Fruit fly (Drosophila melanogaster) whole organism, embryonic: Measurements from ENCODE around the gene CG12768.

Source experiments
- CG10543 ChIP-seq: fragments of 200-800 bp; sonication (Bioruptor generic); optimal IDR thresholded peaks from 3 replicates; lab custom pipeline; 2017; ENCODE audit warnings: missing biosample characterization, mild to moderate bottlenecking, missing genetic modification characterization, moderate library complexity
- CG11560 ChIP-seq: fragments of 200-800 bp; sonication (Bioruptor generic); IDR thresholded peaks from 3 replicates; pipeline ENCODE4 v1.3.6; 2022; ENCODE audit warnings: missing biosample characterization, missing genetic modification characterization
- CG11723 ChIP-seq: fragments of 200-800 bp; sonication (Bioruptor generic); optimal IDR thresholded peaks from 2 replicates; lab custom pipeline; 2017; ENCODE audit warnings: missing biosample characterization, mild to moderate bottlenecking, missing genetic modification characterization
- CG16815 ChIP-seq: fragments of 200-800 bp; sonication (Bioruptor generic); optimal IDR thresholded peaks from 3 replicates; lab custom pipeline; 2017; ENCODE audit warnings: missing biosample characterization, mild to moderate bottlenecking, missing genetic modification characterization
- CG17186 ChIP-seq: fragments of 200-800 bp; sonication (Bioruptor generic); optimal IDR thresholded peaks from 3 replicates; lab custom pipeline; 2017; ENCODE audit warnings: missing biosample characterization, missing genetic modification reagents, missing genetic modification characterization
- CG18599 ChIP-seq: fragments of 200-800 bp; sonication (Bioruptor generic); optimal IDR thresholded peaks from 3 replicates; lab custom pipeline; 2017; ENCODE audit warnings: missing biosample characterization, missing genetic modification characterization, mild to moderate bottlenecking, moderate library complexity, missing genetic modification reagents
- CG18619 ChIP-seq: fragments of 200-800 bp; sonication (Bioruptor generic); optimal IDR thresholded peaks from 3 replicates; lab custom pipeline; 2017; ENCODE audit warnings: missing biosample characterization, mild to moderate bottlenecking, missing genetic modification characterization
- CG2875 ChIP-seq: fragments of 200-800 bp; sonication (Bioruptor generic); optimal IDR thresholded peaks from 2 replicates; lab custom pipeline; 2017; ENCODE audit warnings: missing biosample characterization, mild to moderate bottlenecking, missing genetic modification characterization, missing genetic modification reagents
- CG31365 ChIP-seq: fragments of 200-800 bp; sonication (Bioruptor generic); optimal IDR thresholded peaks from 2 replicates; lab custom pipeline; 2018; ENCODE audit warnings: missing biosample characterization, mild to moderate bottlenecking, missing genetic modification characterization
- CG43689 ChIP-seq: fragments of 200-800 bp; sonication (Bioruptor generic); IDR thresholded peaks from 2 replicates; pipeline ENCODE4 v1.3.6; 2022; ENCODE audit warnings: missing biosample characterization, missing genetic modification characterization
- CG6791 ChIP-seq: fragments of 200-800 bp; sonication (Bioruptor generic); IDR thresholded peaks from 3 replicates; pipeline ENCODE4 v1.3.6; 2022; ENCODE audit warnings: missing biosample characterization, missing genetic modification characterization; ENCODE audit not compliant: partially characterized antibody
- CG8765 ChIP-seq: fragments of 200-800 bp; sonication (Bioruptor generic); IDR thresholded peaks from 2 replicates; pipeline ENCODE4 v1.3.6; 2022; ENCODE audit warnings: missing biosample characterization, missing genetic modification characterization
- CHES-1-like ChIP-seq: fragments of 200-800 bp; sonication (Bioruptor generic); optimal IDR thresholded peaks from 2 replicates; lab custom pipeline; 2016; ENCODE audit warnings: missing biosample characterization, missing genetic modification characterization
- CkIIα-i1 ChIP-seq: fragments of 200-800 bp; sonication (Bioruptor generic); IDR thresholded peaks from 2 replicates; pipeline ENCODE4 v1.3.6; 2022; ENCODE audit warnings: missing biosample characterization, missing genetic modification characterization
- Eip74EF ChIP-seq, 2 experiments: fragments of 200-800 bp in 1 of 2; fragments of >200 bp in 1 of 2; sonication (Bioruptor generic) in 1 of 2; optimal IDR thresholded peaks; 2 replicates each; lab custom pipeline; 2017 to 2019; ENCODE audit warnings: missing biosample characterization in 2 of 2, missing genetic modification characterization in 2 of 2, mild to moderate bottlenecking in 1 of 2, moderate library complexity in 1 of 2
- Ets97D ChIP-seq: fragments of 200-800 bp; sonication (Bioruptor generic); optimal IDR thresholded peaks from 3 replicates; lab custom pipeline; 2016; ENCODE audit warnings: missing biosample characterization, missing genetic modification characterization
- HLHmδ ChIP-seq: fragments of 200-800 bp; sonication (Bioruptor generic); optimal IDR thresholded peaks from 2 replicates; lab custom pipeline; 2018; ENCODE audit warnings: missing biosample characterization, mild to moderate bottlenecking, missing genetic modification characterization, moderate library complexity
- MTF-1 ChIP-seq: fragments of 200-800 bp; sonication (Bioruptor generic); optimal IDR thresholded peaks from 2 replicates; lab custom pipeline; 2018; ENCODE audit warnings: missing biosample characterization, mild to moderate bottlenecking, missing genetic modification characterization, borderline replicate concordance
- PHDP ChIP-seq: fragments of 200-800 bp; sonication (Bioruptor generic); optimal IDR thresholded peaks from 3 replicates; lab custom pipeline; 2018; ENCODE audit warnings: missing biosample characterization, mild to moderate bottlenecking, missing genetic modification characterization, moderate library complexity
- Trl ChIP-seq, 3 experiments: fragments of >200 bp in 2 of 3; fragments of 200-800 bp in 1 of 3; sonication (Bioruptor generic) in 1 of 3; optimal IDR thresholded peaks; 2 replicates in 1 of 3; 3 replicates in 2 of 3; lab custom pipeline; 2016 to 2017; ENCODE audit warnings: missing biosample characterization in 1 of 3, missing genetic modification characterization in 1 of 3
- al ChIP-seq: fragments of 200-800 bp; sonication (Bioruptor generic); IDR thresholded peaks from 2 replicates; pipeline ENCODE4 v1.3.6; 2022; ENCODE audit warnings: missing biosample characterization, missing genetic modification characterization
- bab2 ChIP-seq: fragments of 200-800 bp; sonication (Bioruptor generic); optimal IDR thresholded peaks from 2 replicates; lab custom pipeline; 2016; ENCODE audit warnings: missing biosample characterization, missing genetic modification characterization
- corto ChIP-seq: fragments of 200-800 bp; sonication (Bioruptor generic); optimal IDR thresholded peaks from 2 replicates; lab custom pipeline; 2016; ENCODE audit warnings: missing biosample characterization, mild to moderate bottlenecking, missing genetic modification characterization, moderate library complexity
- crc ChIP-seq: fragments of 200-800 bp; sonication (Bioruptor generic); optimal IDR thresholded peaks from 2 replicates; lab custom pipeline; 2016; ENCODE audit warnings: missing biosample characterization, missing genetic modification characterization
- crp ChIP-seq, 2 experiments: fragments of 200-800 bp; sonication (Bioruptor generic); optimal IDR thresholded peaks; 2 replicates in 1 of 2; 3 replicates in 1 of 2; lab custom pipeline; 2017; ENCODE audit warnings: missing biosample characterization in 2 of 2, missing genetic modification characterization in 2 of 2, mild to moderate bottlenecking in 1 of 2, moderate library complexity in 1 of 2
- exex ChIP-seq: fragments of 200-800 bp; sonication (Bioruptor generic); optimal IDR thresholded peaks from 4 replicates; lab custom pipeline; 2018; ENCODE audit warnings: missing biosample characterization, mild to moderate bottlenecking, missing genetic modification characterization, moderate library complexity
- eyg ChIP-seq: fragments of 200-800 bp; sonication (Bioruptor generic); optimal IDR thresholded peaks from 3 replicates; lab custom pipeline; 2016; ENCODE audit warnings: missing biosample characterization, missing genetic modification characterization
- fu2 ChIP-seq: fragments of 200-800 bp; sonication (Bioruptor generic); optimal IDR thresholded peaks from 2 replicates; lab custom pipeline; 2016; ENCODE audit warnings: missing biosample characterization, missing genetic modification characterization
- gem ChIP-seq: fragments of 200-800 bp; sonication (Bioruptor generic); optimal IDR thresholded peaks from 2 replicates; lab custom pipeline; 2019; ENCODE audit warnings: missing biosample characterization, mild to moderate bottlenecking, missing genetic modification characterization, moderate library complexity
- gt ChIP-seq: fragments of 200-800 bp; sonication (Bioruptor generic); IDR thresholded peaks from 2 replicates; pipeline ENCODE4 v1.3.6; 2022; ENCODE audit warnings: missing biosample characterization, missing genetic modification characterization
- h ChIP-seq: fragments of >200 bp; optimal IDR thresholded peaks from 2 replicates; lab custom pipeline; 2017
- ind ChIP-seq: fragments of 200-800 bp; sonication (Bioruptor generic); optimal IDR thresholded peaks from 3 replicates; lab custom pipeline; 2016; ENCODE audit warnings: missing biosample characterization, missing genetic modification characterization
- ken ChIP-seq: fragments of 200-800 bp; sonication (Bioruptor generic); IDR thresholded peaks from 3 replicates; pipeline ENCODE4 v1.3.6; 2022; ENCODE audit warnings: missing biosample characterization, missing genetic modification characterization
- maf-S ChIP-seq: fragments of 200-800 bp; sonication (Bioruptor generic); optimal IDR thresholded peaks from 2 replicates; lab custom pipeline; 2016; ENCODE audit warnings: missing biosample characterization, missing genetic modification characterization
- mld ChIP-seq: fragments of 200-800 bp; sonication (Bioruptor generic); IDR thresholded peaks from 3 replicates; pipeline ENCODE4 v1.3.6; 2022; ENCODE audit warnings: missing biosample characterization, missing genetic modification characterization; ENCODE audit not compliant: partially characterized antibody
- otp ChIP-seq: fragments of 200-800 bp; sonication (Bioruptor generic); IDR thresholded peaks from 3 replicates; pipeline ENCODE4, ENCODE4 v1.3.6; 2022; ENCODE audit warnings: missing biosample characterization, missing genetic modification characterization
- pb ChIP-seq: fragments of 200-800 bp; sonication (Bioruptor generic); optimal IDR thresholded peaks from 3 replicates; lab custom pipeline; 2016; ENCODE audit warnings: missing biosample characterization, missing genetic modification characterization
- phol ChIP-seq: fragments of 200-800 bp; sonication (Bioruptor generic); optimal IDR thresholded peaks from 3 replicates; lab custom pipeline; 2018; ENCODE audit warnings: missing biosample characterization, mild to moderate bottlenecking, missing genetic modification characterization, moderate library complexity
- pita ChIP-seq: fragments of 200-800 bp; sonication (Bioruptor generic); optimal IDR thresholded peaks from 2 replicates; lab custom pipeline; 2017; ENCODE audit warnings: missing biosample characterization, mild to moderate bottlenecking, missing genetic modification characterization
- ranshi ChIP-seq: fragments of 200-800 bp; sonication (Bioruptor generic); IDR thresholded peaks from 2 replicates; pipeline ENCODE4 v1.3.6; 2022; ENCODE audit warnings: missing biosample characterization, missing genetic modification characterization
- schlank ChIP-seq: fragments of 200-800 bp; sonication (Bioruptor generic); optimal IDR thresholded peaks from 2 replicates; lab custom pipeline; 2018; ENCODE audit warnings: missing biosample characterization, mild to moderate bottlenecking, missing genetic modification characterization
- sens ChIP-seq: fragments of 200-800 bp; sonication (Bioruptor generic); peaks from one replicate; lab custom pipeline; 2016; ENCODE audit warnings: missing biosample characterization, missing genetic modification characterization
- sens-2 ChIP-seq: fragments of 200-800 bp; sonication (Bioruptor generic); IDR thresholded peaks from 2 replicates; pipeline ENCODE4 v1.3.6; 2022; ENCODE audit warnings: missing biosample characterization, missing genetic modification characterization
- sisA ChIP-seq: fragments of 200-800 bp; sonication (Bioruptor generic); IDR thresholded peaks from 2 replicates; pipeline ENCODE4 v1.3.6; 2022; ENCODE audit warnings: missing biosample characterization, missing genetic modification characterization
- sob ChIP-seq: fragments of 200-800 bp; sonication (Bioruptor generic); IDR thresholded peaks from 2 replicates; pipeline ENCODE4 v1.3.6; 2022; ENCODE audit warnings: missing biosample characterization, missing genetic modification characterization
- stwl ChIP-seq: fragments of 200-800 bp; sonication (Bioruptor generic); optimal IDR thresholded peaks from 3 replicates; lab custom pipeline; 2018; ENCODE audit warnings: missing biosample characterization, mild to moderate bottlenecking, missing genetic modification characterization, moderate library complexity
- unc-4 ChIP-seq: fragments of 200-800 bp; sonication (Bioruptor generic); IDR thresholded peaks from 2 replicates; pipeline ENCODE4 v1.3.6; 2022; ENCODE audit warnings: missing biosample characterization, missing genetic modification characterization; ENCODE audit not compliant: partially characterized antibody
- z ChIP-seq: fragments of 200-800 bp; sonication (Bioruptor generic); IDR thresholded peaks from 3 replicates; pipeline ENCODE4 v1.3.6; 2022; ENCODE audit warnings: missing biosample characterization, missing genetic modification characterization
- zfh2 ChIP-seq: fragments of 200-800 bp; sonication (Bioruptor generic); optimal IDR thresholded peaks from 2 replicates; lab custom pipeline; 2016; ENCODE audit warnings: missing biosample characterization, missing genetic modification characterization

CG12768 gene

DNA sequence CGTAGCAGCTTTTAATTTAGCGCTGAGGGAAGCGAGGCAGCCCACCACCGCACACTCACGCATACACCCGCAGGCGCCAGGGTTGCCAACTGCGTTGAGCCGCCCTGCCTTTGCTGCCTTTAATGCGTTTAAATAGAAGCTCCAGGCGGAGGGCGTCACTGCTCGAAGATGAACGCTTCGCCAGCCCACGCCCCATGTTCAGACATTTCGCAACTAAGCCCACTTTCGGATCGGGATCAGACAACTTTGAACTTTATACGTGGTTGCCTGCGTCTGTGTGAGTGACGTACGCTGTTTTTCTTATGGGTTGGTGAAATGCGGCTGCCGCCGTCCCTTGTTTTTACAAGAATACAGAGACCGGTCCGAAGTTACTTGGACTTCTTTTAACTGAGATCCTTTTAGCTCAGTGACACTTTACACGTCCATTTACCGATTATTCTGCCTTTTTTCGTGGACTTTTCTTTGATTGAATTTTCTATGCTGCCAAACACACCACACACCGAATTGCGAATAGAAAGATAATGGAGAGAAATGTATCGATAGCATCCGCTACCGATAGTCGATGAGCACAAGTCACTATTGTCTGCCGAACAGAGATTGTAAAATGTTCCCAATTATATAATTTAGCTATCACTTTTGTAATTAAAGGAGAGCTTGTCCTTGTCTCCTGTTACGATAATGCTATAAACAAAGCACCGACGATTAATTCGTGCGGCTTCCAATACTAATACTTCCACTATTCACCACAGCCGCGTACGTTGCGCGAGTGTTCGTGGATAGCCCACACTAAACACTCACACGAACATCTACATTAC lies 39.1 kb upstream of the CG12768 start (continued):
- TF ChIP-seq CG18599 (GFP tag; lab: Kevin White, UChicago) (peak; percentile 28), otp (GFP tag; lab: Robert Waterston, UW) (no peak), MTF-1 (no peak), stwl (no peak), CG17186 (GFP tag; lab: Kevin White, UChicago) (no peak), h (lab: Kevin White, UChicago) (no peak), CG18619 (GFP tag; lab: Kevin White, UChicago) (no peak), Trl (optimal IDR thresholded peaks at IDR 0.05; lab: Kevin White, UChicago) (no peak), Trl (GFP tag; optimal IDR thresholded peaks at IDR 0.05; lab: Kevin White, UChicago) (no peak), al (GFP tag; lab: Robert Waterston, UW) (no peak), gem (tag; lab: Kevin White, UChicago) (no peak), CG11723 (no peak), unc-4 (peak; percentile 57), CG6791 (peak; percentile 70; the same call in 2 of the 3 replicates), PHDP (tag; lab: Kevin White, UChicago) (no peak), HLHmδ (no peak), ken (GFP tag; lab: Robert Waterston, UW) (no peak), Ets97D (GFP tag; lab: Kevin White, UChicago) (no peak), CHES-1-like (peak; percentile 35), ind (GFP tag; lab: Kevin White, UChicago) (no peak), CG16815 (GFP tag; lab: Kevin White, UChicago) (no peak), z (GFP tag; lab: Robert Waterston, UW) (no peak), CkIIα-i1 (GFP tag; lab: Robert Waterston, UW) (no peak), pb (GFP tag; lab: Kevin White, UChicago) (no peak), pita (GFP tag; lab: Kevin White, UChicago) (no peak), sens-2 (GFP tag; lab: Robert Waterston, UW) (no peak), CG8765 (GFP tag; lab: Robert Waterston, UW) (no peak), eyg (GFP tag; lab: Kevin White, UChicago) (no peak), bab2 (GFP tag; lab: Kevin White, UChicago) (peak; percentile 4), sisA (GFP tag; lab: Robert Waterston, UW) (no peak), Eip74EF (GFP tag; optimal IDR thresholded peaks at IDR 0.05; lab: Kevin White, UChicago) (no peak), sob (GFP tag; lab: Robert Waterston, UW) (peak; percentile 14; the same call in 1 of the 2 replicates), fu2 (GFP tag; lab: Kevin White, UChicago) (no peak), CG10543 (GFP tag; lab: Kevin White, UChicago) (peak; percentile 62), crp (GFP tag; optimal IDR thresholded peaks at IDR 0.05; lab: Kevin White, UChicago) (no peak), exex (tag; lab: Kevin White, UChicago) (no peak), CG31365 (no peak), CG43689 (GFP tag; lab: Robert Waterston, UW) (no peak), crc (GFP tag; lab: Kevin White, UChicago) (no peak), zfh2 (GFP tag; lab: Kevin White, UChicago) (no peak), sens (GFP tag; lab: Kevin White, UChicago) (peak; percentile 81), mld (peak; percentile 62; the same call in 1 of the 3 replicates), maf-S (no peak), CG2875 (GFP tag; lab: Kevin White, UChicago) (no peak), gt (no peak), CG11560 (no peak), corto (GFP tag; lab: Kevin White, UChicago) (no peak), schlank (tag; lab: Kevin White, UChicago) (no peak), phol (tag; lab: Kevin White, UChicago) (no peak), ranshi (no peak)
